Worm (Caenorhabditis elegans) whole organism, early embryonic: ENCODE results near the gene R02D5.4.

Experiments used
- F13C5.2 ChIP-seq: sonication (generic microtip); optimal IDR thresholded peaks from 2 replicates; lab custom pipeline; 2017; ENCODE audit warnings: mild to moderate bottlenecking, missing genetic modification characterization, inconsistent platforms, missing compliant biosample characterization
- ama-1 ChIP-seq: fragments of 150-350 bp; optimal IDR thresholded peaks from 2 replicates; lab custom pipeline; 2014
- hmbx-1 ChIP-seq: sonication (generic microtip); optimal IDR thresholded peaks from 2 replicates; lab custom pipeline; 2016; ENCODE audit warnings: mild to moderate bottlenecking, missing genetic modification characterization, missing compliant biosample characterization
- hmg-4 ChIP-seq: fragments of 200-800 bp; sonication (Bioruptor generic); optimal IDR thresholded peaks from 2 replicates; lab custom pipeline; 2018; ENCODE audit warnings: mild to moderate bottlenecking, missing genetic modification characterization, missing compliant biosample characterization
- scrt-1 ChIP-seq: fragments of 200-800 bp; sonication (Bioruptor generic); IDR thresholded peaks from 2 replicates; pipeline ENCODE4 v1.3.6; 2022; ENCODE audit warnings: missing genetic modification characterization, missing compliant biosample characterization
- sea-1 ChIP-seq: fragments of 200-800 bp; sonication (Bioruptor generic); conservative IDR thresholded peaks from 2 replicates; pipeline ENCODE4 v1.3.6; 2022; ENCODE audit warnings: missing genetic modification characterization, missing compliant biosample characterization
- tbx-11 ChIP-seq: fragments of 200-800 bp; sonication (Bioruptor generic); IDR thresholded peaks from 2 replicates; pipeline ENCODE4 v1.3.6; 2022; ENCODE audit warnings: missing genetic modification characterization, missing compliant biosample characterization
- tbx-37 ChIP-seq: fragments of 200-800 bp; sonication (Bioruptor generic); conservative IDR thresholded peaks from 2 replicates; pipeline ENCODE4 v1.3.6; 2022; ENCODE audit warnings: missing genetic modification reagents, missing genetic modification characterization, missing compliant biosample characterization
- tra-4 ChIP-seq: sonication (generic microtip); optimal IDR thresholded peaks from 2 replicates; lab custom pipeline; 2017; ENCODE audit warnings: missing genetic modification characterization, missing compliant biosample characterization

DNA sequence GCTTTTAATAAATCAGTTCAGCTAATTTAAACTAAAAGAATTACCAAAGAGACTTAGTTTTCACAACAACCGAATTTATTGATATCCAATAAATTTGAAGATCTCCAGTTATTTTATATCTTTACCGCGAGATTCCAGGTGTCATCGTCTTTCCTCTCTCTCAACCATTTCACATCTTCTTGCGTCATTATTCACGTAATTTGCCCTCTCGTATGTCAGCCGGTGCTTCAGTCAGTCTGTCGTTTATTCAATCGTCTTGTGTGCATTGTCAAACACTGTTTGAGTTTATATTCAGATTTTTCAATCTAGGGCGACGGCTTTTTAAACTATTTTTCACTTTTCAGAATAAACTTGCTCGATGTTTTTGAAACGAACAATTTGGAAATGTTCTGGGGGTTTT, 47.1 kb downstream of the R02D5.4 start:
- TF ChIP-seq ama-1 (lab: Kevin White, UChicago) = no peak
- no peak for TF ChIP-seq hmbx-1 (tag; lab: Kevin White, UChicago)
- no peak for TF ChIP-seq tra-4 (tag; lab: Kevin White, UChicago)
- TF ChIP-seq tbx-11 (GFP tag; lab: Robert Waterston, UW) = no peak
- TF ChIP-seq scrt-1 (GFP tag; lab: Robert Waterston, UW) = no peak
- no peak for TF ChIP-seq F13C5.2 (tag; lab: Kevin White, UChicago)
- no peak for TF ChIP-seq hmg-4 (GFP tag; lab: Kevin White, UChicago)
- no peak for TF ChIP-seq tbx-37
- TF ChIP-seq sea-1 (GFP tag; lab: Robert Waterston, UW) = no peak
